Worm (Caenorhabditis elegans): ENCODE results near the gene dnc-2.

- peak; percentile 37 to 69 for TF ChIP-seq lsy-2 (tag; optimal IDR thresholded peaks at IDR 0.05)
- TF ChIP-seq lin-13 (GFP tag; optimal IDR thresholded peaks at IDR 0.05): peak; percentile 60
- peak; percentile 36 for TF ChIP-seq blmp-1 (tag; optimal IDR thresholded peaks at IDR 0.05)
- peak; percentile 3 for TF ChIP-seq nhr-77 (tag; optimal IDR thresholded peaks at IDR 0.05)
- peak; percentile 14 for TF ChIP-seq nhr-237 (tag; optimal IDR thresholded peaks at IDR 0.05)
- TF ChIP-seq elt-3 (tag; optimal IDR thresholded peaks at IDR 0.05): peak in 1 of 6 experiments; percentile 7
- peak; percentile 68 for TF ChIP-seq jun-1 (tag; optimal IDR thresholded peaks at IDR 0.05)
Measured at ce11 chrIII:5940525-5940974, 15.0 kb upstream of the dnc-2 start.

Measured in whole organism, L1 larva.